In genomic region chrIII:9053263-9053662, ce11 we compare ENCODE assay signal across 8 worm cellular contexts.
A peak's percentile ranks its signal among the peaks of the same experiment; 100 is the strongest.
TF ChIP-seq lines count a peak whose summit lies in the region.

No protein-coding gene starts in this region.

TF ChIP-seq in whole organism, L1 larva, 84 proteins besides CTCF, POLR2A, EP300 and RAD21 (continues in another document):
- TF ChIP-seq ceh-8 (GFP tag; optimal IDR thresholded peaks at IDR 0.05; lab: Kevin White, UChicago) (no peak), xbp-1 (tag; optimal IDR thresholded peaks at IDR 0.05; lab: Kevin White, UChicago) (no peak), ceh-63 (GFP tag; optimal IDR thresholded peaks at IDR 0.05; lab: Kevin White, UChicago) (no peak), snpc-4 (tag; optimal IDR thresholded peaks at IDR 0.05; lab: Kevin White, UChicago) (no peak), lin-15B (tag; optimal IDR thresholded peaks at IDR 0.05; lab: Kevin White, UChicago) (no peak), nhr-85 (tag; lab: Kevin White, UChicago) (peak; percentile 47), egl-13 (tag; optimal IDR thresholded peaks at IDR 0.05; lab: Kevin White, UChicago) (no peak), ceh-82 (tag; optimal IDR thresholded peaks at IDR 0.05; lab: Kevin White, UChicago) (no peak), lin-14 (GFP tag; optimal IDR thresholded peaks at IDR 0.05; lab: Kevin White, UChicago) (peak; percentile 3), lin-13 (GFP tag; optimal IDR thresholded peaks at IDR 0.05; lab: Kevin White, UChicago) (no peak), pqm-1 (tag; optimal IDR thresholded peaks at IDR 0.05; lab: Kevin White, UChicago) (no peak), F16B12.6 (tag; optimal IDR thresholded peaks at IDR 0.05; lab: Kevin White, UChicago) (no peak)

TF ChIP-seq in whole organism, L2 larva, 48 proteins besides CTCF, POLR2A, EP300 and RAD21:
- TF ChIP-seq lsy-2 (tag; optimal IDR thresholded peaks at IDR 0.05; lab: Kevin White, UChicago) (no peak), Y55F3AM.14 (GFP tag; optimal IDR thresholded peaks at IDR 0.05; lab: Kevin White, UChicago) (no peak), sma-3 (GFP tag; optimal IDR thresholded peaks at IDR 0.05; lab: Kevin White, UChicago) (no peak), ztf-4 (tag; optimal IDR thresholded peaks at IDR 0.05; lab: Kevin White, UChicago) (no peak), nhr-25 (tag; optimal IDR thresholded peaks at IDR 0.05; lab: Kevin White, UChicago) (peak; percentile 7), mdl-1 (tag; optimal IDR thresholded peaks at IDR 0.05; lab: Kevin White, UChicago) (no peak), crh-2 (tag; optimal IDR thresholded peaks at IDR 0.05; lab: Kevin White, UChicago) (no peak), ama-1 (optimal IDR thresholded peaks at IDR 0.05; lab: Kevin White, UChicago) (peak; percentile 77)
TF ChIP-seq in whole organism, L2 larva: peak in this region for 2.

TF ChIP-seq in whole organism, L3 larva, 47 proteins besides CTCF, POLR2A, EP300 and RAD21:
- TF ChIP-seq ama-1 (optimal IDR thresholded peaks at IDR 0.05; lab: Kevin White, UChicago) (peak; percentile 83), nhr-23 (tag; optimal IDR thresholded peaks at IDR 0.05; lab: Kevin White, UChicago) (no peak)

TF ChIP-seq in whole organism, L4 larva, 104 proteins besides CTCF, POLR2A, EP300 and RAD21:
- TF ChIP-seq sdz-12 (GFP tag; optimal IDR thresholded peaks at IDR 0.05; lab: Kevin White, UChicago) (no peak), T26A8.4 (GFP tag; IDR thresholded peaks at IDR 0.05; lab: Robert Waterston, UW) (no peak), hlh-30 (tag; optimal IDR thresholded peaks at IDR 0.05; lab: Kevin White, UChicago; ENCODE audit: insufficient read depth) (no peak), ctbp-1 (GFP tag; IDR thresholded peaks at IDR 0.05; lab: Robert Waterston, UW) (0 out of 2 replicates have a peak, but pooled peaks have one; percentile 28), aha-1 (tag; lab: Kevin White, UChicago) (no peak), saeg-2 (GFP tag; IDR thresholded peaks at IDR 0.05; lab: Robert Waterston, UW) (0 out of 2 replicates have a peak, but pooled peaks have one; percentile 56), jun-1 (tag; optimal IDR thresholded peaks at IDR 0.05; lab: Kevin White, UChicago) (no peak), daf-8 (GFP tag; IDR thresholded peaks at IDR 0.05; lab: Robert Waterston, UW) (no peak), nhr-10 (tag; optimal IDR thresholded peaks at IDR 0.05; lab: Kevin White, UChicago) (no peak), zag-1 (tag; optimal IDR thresholded peaks at IDR 0.05; lab: Kevin White, UChicago) (no peak), spr-1 (tag; optimal IDR thresholded peaks at IDR 0.05; lab: Kevin White, UChicago) (no peak), dve-1 (tag; optimal IDR thresholded peaks at IDR 0.05; lab: Kevin White, UChicago; ENCODE audit: insufficient read depth) (no peak)
TF ChIP-seq in whole organism, L4 larva: peak in this region for 2.

TF ChIP-seq in whole organism, early embryonic, 17 proteins besides CTCF, POLR2A, EP300 and RAD21:
- TF ChIP-seq scrt-1 (GFP tag; IDR thresholded peaks at IDR 0.05; lab: Robert Waterston, UW) (no peak), pes-1 (GFP tag; IDR thresholded peaks at IDR 0.05; lab: Robert Waterston, UW) (0 out of 2 replicates have a peak, but pooled peaks have one; percentile 37)

TF ChIP-seq in whole organism, late embryonic, 69 proteins besides CTCF, POLR2A, EP300 and RAD21:
- TF ChIP-seq ama-1 (optimal IDR thresholded peaks at IDR 0.05; lab: Kevin White, UChicago) (peak; percentile 9), eyg-1 (tag; optimal IDR thresholded peaks at IDR 0.05; lab: Kevin White, UChicago) (no peak), F13H6.1 (tag; optimal IDR thresholded peaks at IDR 0.05; lab: Kevin White, UChicago) (no peak), ceh-18 (tag; optimal IDR thresholded peaks at IDR 0.05; lab: Kevin White, UChicago) (no peak)
TF ChIP-seq in whole organism, late embryonic: peak in this region for 1.

TF ChIP-seq in whole organism, mixed stage, embryonic, 35 proteins besides CTCF, POLR2A, EP300 and RAD21:
- TF ChIP-seq tbx-8 (GFP tag; optimal IDR thresholded peaks at IDR 0.05; lab: Kevin White, UChicago) (no peak), cnd-1 (tag; optimal IDR thresholded peaks at IDR 0.05; lab: Kevin White, UChicago) (peak; percentile 26)

TF ChIP-seq in whole organism, young adult, 124 proteins besides CTCF, POLR2A, EP300 and RAD21:
- TF ChIP-seq tbp1 (GFP tag; optimal IDR thresholded peaks at IDR 0.05; lab: Kevin White, UChicago) = peak; percentile 11
- peak; percentile 19; the same call in 1 of the 2 replicates for TF ChIP-seq lin-26 (GFP tag; IDR thresholded peaks at IDR 0.05; lab: Robert Waterston, UW)
- TF ChIP-seq madf-3 (GFP tag; IDR thresholded peaks at IDR 0.05; lab: Robert Waterston, UW) = no peak
- TF ChIP-seq sea-2 (GFP tag; IDR thresholded peaks at IDR 0.05; lab: Robert Waterston, UW) = no peak
- TF ChIP-seq ama-1 (optimal IDR thresholded peaks at IDR 0.05; lab: Kevin White, UChicago) = peak; percentile 87
- no peak for TF ChIP-seq ama-1 (GFP tag; optimal IDR thresholded peaks at IDR 0.05; lab: Kevin White, UChicago)
- no peak; the same call in 1 of the 2 replicates for TF ChIP-seq F33H1.4 (GFP tag; IDR thresholded peaks at IDR 0.05; lab: Robert Waterston, UW)
- no peak for TF ChIP-seq madf-6 (GFP tag; IDR thresholded peaks at IDR 0.05; lab: Robert Waterston, UW)
- TF ChIP-seq ceh-58 (GFP tag; IDR thresholded peaks at IDR 0.05; lab: Robert Waterston, UW) = no peak
- TF ChIP-seq egl-44 (GFP tag; IDR thresholded peaks at IDR 0.05; lab: Robert Waterston, UW) = no peak
- TF ChIP-seq dpl-1 (GFP tag; optimal IDR thresholded peaks at IDR 0.05; lab: Kevin White, UChicago) = no peak
- TF ChIP-seq egl-18 (GFP tag; IDR thresholded peaks at IDR 0.05; lab: Robert Waterston, UW) = no peak
- no peak for TF ChIP-seq ztf-22 (GFP tag; optimal IDR thresholded peaks at IDR 0.05; lab: Kevin White, UChicago)
- TF ChIP-seq B0336.3 (GFP tag; IDR thresholded peaks at IDR 0.05; lab: Robert Waterston, UW) = no peak
- TF ChIP-seq C06A6.2 (GFP tag; conservative IDR thresholded peaks at IDR 0.05; lab: Robert Waterston, UW) = no peak
- TF ChIP-seq atf-7 (tag; optimal IDR thresholded peaks at IDR 0.05; lab: Kevin White, UChicago) = no peak
- no peak for TF ChIP-seq ceh-79 (tag; optimal IDR thresholded peaks at IDR 0.05; lab: Kevin White, UChicago)
- TF ChIP-seq hmg-20 (GFP tag; IDR thresholded peaks at IDR 0.05; lab: Robert Waterston, UW) = no peak
- TF ChIP-seq madf-10 (tag; optimal IDR thresholded peaks at IDR 0.05; lab: Kevin White, UChicago) = no peak
- no peak for TF ChIP-seq mes-4 (tag; optimal IDR thresholded peaks at IDR 0.05; lab: Kevin White, UChicago)
- TF ChIP-seq nhr-90 (tag; optimal IDR thresholded peaks at IDR 0.05; lab: Kevin White, UChicago) = no peak
TF ChIP-seq in whole organism, young adult: peak in this region for 3.
